Worm (Caenorhabditis elegans) whole organism, L4/young adult: ENCODE measurements around the gene pals-27.

ENCODE experiments used
- W03F9.2 ChIP-seq: fragments of 150-350 bp; optimal IDR thresholded peaks from 2 replicates; lab custom pipeline; 2014; ENCODE audit warnings: missing biosample characterization, missing genetic modification characterization
- dao-5 ChIP-seq: sonication (generic microtip); optimal IDR thresholded peaks from 2 replicates; lab custom pipeline; 2016; ENCODE audit warnings: missing genotype, missing genetic modification characterization, moderate library complexity, missing compliant biosample characterization
- him-1 ChIP-seq: sonication (generic microtip); optimal IDR thresholded peaks from 2 replicates; lab custom pipeline; 2016; ENCODE audit warnings: missing genotype, missing genetic modification reagents, missing genetic modification characterization, missing compliant biosample characterization

DNA sequence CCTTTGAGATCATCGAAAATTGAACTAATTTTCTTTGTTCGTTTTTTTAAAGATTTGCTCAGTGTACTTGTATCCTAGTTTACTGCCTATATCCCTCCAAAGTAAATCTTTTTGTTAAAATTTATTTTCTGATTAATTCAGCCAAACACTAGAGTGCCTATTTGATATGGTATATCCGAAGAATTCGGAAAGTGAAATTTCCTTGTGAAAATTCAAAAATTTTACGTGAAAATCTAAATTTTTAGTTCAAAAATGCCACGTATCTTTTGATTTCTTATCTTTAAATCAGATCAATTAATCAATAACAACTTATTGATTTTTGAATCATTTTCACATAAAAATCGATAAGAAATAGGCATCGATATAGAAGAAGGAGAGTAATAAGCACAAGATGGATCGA, 17.0 kb downstream of the pals-27 start, which contains the start of gene R07E5.6:
- TF ChIP-seq him-1 (tag; lab: Kevin White, UChicago) (no peak), dao-5 (tag; lab: Kevin White, UChicago) (no peak), W03F9.2 (tag; lab: Kevin White, UChicago) (no peak)
